Worm (Caenorhabditis elegans) whole organism, L3 larva: ENCODE measurements around the gene ubc-15.

Source experiments
- aly-2 ChIP-seq: fragments of 150-350 bp; optimal IDR thresholded peaks from 2 replicates; lab custom pipeline; 2014; ENCODE audit warnings: missing biosample characterization, missing genetic modification characterization
- ceh-16 ChIP-seq: sonication (generic microtip); optimal IDR thresholded peaks from 2 replicates; lab custom pipeline; 2017; ENCODE audit warnings: missing biosample characterization, missing genetic modification characterization
- ceh-82 ChIP-seq: fragments of 150-350 bp; optimal IDR thresholded peaks from 2 replicates; lab custom pipeline; 2014; ENCODE audit warnings: missing biosample characterization, missing genetic modification characterization
- lin-15B ChIP-seq: fragments of 150-350 bp; optimal IDR thresholded peaks from 2 replicates; lab custom pipeline; 2014; ENCODE audit warnings: missing biosample characterization, missing genetic modification characterization
- nhr-11 ChIP-seq: fragments of 150-350 bp; optimal IDR thresholded peaks from 2 replicates; lab custom pipeline; 2014; ENCODE audit warnings: missing biosample characterization, missing genetic modification characterization
- nhr-12 ChIP-seq: fragments of 150-350 bp; optimal IDR thresholded peaks from 2 replicates; lab custom pipeline; 2014; ENCODE audit warnings: missing biosample characterization, missing genetic modification characterization
- sea-2 ChIP-seq: fragments of 150-350 bp; sonication (generic microtip); optimal IDR thresholded peaks from 4 replicates; lab custom pipeline; 2014; ENCODE audit warnings: missing biosample characterization, missing genetic modification reagents, missing genetic modification characterization
- skn-1 ChIP-seq: fragments of 150-350 bp; optimal IDR thresholded peaks from 2 replicates; lab custom pipeline; 2014; ENCODE audit warnings: missing biosample characterization, missing genetic modification characterization
- ztf-11 ChIP-seq: fragments of 150-350 bp; optimal IDR thresholded peaks from 2 replicates; lab custom pipeline; 2014; ENCODE audit warnings: missing biosample characterization, missing genetic modification characterization
- ztf-4 ChIP-seq: fragments of 150-350 bp; optimal IDR thresholded peaks from 2 replicates; lab custom pipeline; 2014; ENCODE audit warnings: missing biosample characterization, missing genetic modification characterization

ce11 chrII:2930499-2930898 lies 17.1 kb upstream of the ubc-15 start, which contains the start of the genes irld-64 and irld-63:
- TF ChIP-seq lin-15B (tag; lab: Kevin White, UChicago) (no peak), nhr-11 (tag; lab: Kevin White, UChicago) (no peak), ztf-11 (no peak), ceh-82 (tag; lab: Kevin White, UChicago) (no peak), nhr-12 (no peak), ztf-4 (no peak), aly-2 (tag; lab: Kevin White, UChicago) (no peak), skn-1 (tag; lab: Kevin White, UChicago) (no peak), ceh-16 (tag; lab: Kevin White, UChicago) (no peak), sea-2 (GFP tag; lab: Kevin White, UChicago) (no peak)
